Worm (Caenorhabditis elegans): ENCODE measurements around the gene C43D7.8.

- TF ChIP-seq egl-27 (tag; optimal IDR thresholded peaks at IDR 0.05) (no peak), skn-1 (tag; optimal IDR thresholded peaks at IDR 0.05) (no peak)
Observed at ce11 chrV:19320385-19320784, 9.1 kb upstream of the C43D7.8 start, which contains the start of gene sdz-6.
